Fruit fly (Drosophila melanogaster) whole organism, prepupa: ENCODE results near the gene Exo84.

ENCODE experiments used
- Blimp-1 ChIP-seq: fragments of 200-800 bp; sonication (Bioruptor generic); optimal IDR thresholded peaks from 3 replicates; lab custom pipeline; 2017; ENCODE audit warnings: missing biosample characterization, missing genetic modification characterization, mild to moderate bottlenecking, moderate library complexity, missing genetic modification reagents
- CG10631 ChIP-seq: fragments of 200-800 bp; sonication (Bioruptor generic); optimal IDR thresholded peaks from 2 replicates; lab custom pipeline; 2016; ENCODE audit warnings: missing biosample characterization, missing genetic modification characterization
- CG10669 ChIP-seq: fragments of 200-800 bp; sonication (Bioruptor generic); optimal IDR thresholded peaks from 3 replicates; lab custom pipeline; 2018; ENCODE audit warnings: missing biosample characterization, mild to moderate bottlenecking, missing genetic modification characterization, moderate library complexity
- CG11294 ChIP-seq: fragments of 200-800 bp; sonication (Bioruptor generic); IDR thresholded peaks from 2 replicates; pipeline ENCODE4 v1.3.6; 2022; ENCODE audit warnings: missing biosample characterization, missing genetic modification characterization
- CG11762 ChIP-seq: fragments of 200-800 bp; sonication (Bioruptor generic); optimal IDR thresholded peaks from 3 replicates; lab custom pipeline; 2016; ENCODE audit warnings: missing biosample characterization, missing genetic modification characterization; ENCODE audit not compliant: insufficient read depth
- CG15336 ChIP-seq: fragments of 200-800 bp; sonication (Bioruptor generic); IDR thresholded peaks from 2 replicates; pipeline ENCODE4 v1.3.6; 2022; ENCODE audit warnings: missing biosample characterization, missing genetic modification characterization
- CG1621 ChIP-seq: fragments of 200-800 bp; sonication (Bioruptor generic); optimal IDR thresholded peaks from 3 replicates; lab custom pipeline; 2018; ENCODE audit warnings: missing biosample characterization, mild to moderate bottlenecking, missing genetic modification characterization
- CG16779 ChIP-seq: fragments of 200-800 bp; sonication (Bioruptor generic); optimal IDR thresholded peaks from 3 replicates; lab custom pipeline; 2017; ENCODE audit warnings: missing biosample characterization, mild to moderate bottlenecking, missing genetic modification characterization
- CG3032 ChIP-seq: fragments of 200-800 bp; optimal IDR thresholded peaks from 2 replicates; lab custom pipeline; 2019; ENCODE audit warnings: missing biosample characterization, mild to moderate bottlenecking, missing genetic modification characterization, moderate library complexity
- CG31627 ChIP-seq: fragments of 200-800 bp; sonication (Bioruptor generic); optimal IDR thresholded peaks from 3 replicates; lab custom pipeline; 2016; ENCODE audit warnings: missing biosample characterization, missing genetic modification characterization
- CG3919 ChIP-seq: fragments of 200-800 bp; sonication (Bioruptor generic); optimal IDR thresholded peaks from 3 replicates; lab custom pipeline; 2016; ENCODE audit warnings: missing biosample characterization, missing genetic modification characterization
- CG4318 ChIP-seq: fragments of 200-800 bp; sonication (Bioruptor generic); optimal IDR thresholded peaks from 3 replicates; lab custom pipeline; 2017; ENCODE audit warnings: missing biosample characterization, mild to moderate bottlenecking, missing genetic modification characterization
- CG6163 ChIP-seq: fragments of 200-800 bp; sonication (Bioruptor generic); IDR thresholded peaks from 3 replicates; pipeline ENCODE4 v1.3.6; 2022; ENCODE audit warnings: missing biosample characterization, missing genetic modification characterization
- CG6276 ChIP-seq: fragments of 200-800 bp; sonication (Bioruptor generic); optimal IDR thresholded peaks from 2 replicates; lab custom pipeline; 2017; ENCODE audit warnings: missing biosample characterization, mild to moderate bottlenecking, missing genetic modification characterization
- CG6792 ChIP-seq: fragments of 200-800 bp; sonication (Bioruptor generic); optimal IDR thresholded peaks from 3 replicates; lab custom pipeline; 2016; ENCODE audit warnings: missing biosample characterization, missing genetic modification characterization
- CG6854 ChIP-seq: fragments of 200-800 bp; sonication (Bioruptor generic); optimal IDR thresholded peaks from 2 replicates; lab custom pipeline; 2017; ENCODE audit warnings: missing biosample characterization, mild to moderate bottlenecking, missing genetic modification characterization
- CG7368 ChIP-seq: fragments of 200-800 bp; sonication (Bioruptor generic); optimal IDR thresholded peaks from 3 replicates; lab custom pipeline; 2016; ENCODE audit warnings: missing biosample characterization, missing genetic modification characterization
- CG8119 ChIP-seq: fragments of 200-800 bp; sonication (Bioruptor generic); IDR thresholded peaks from 3 replicates; pipeline ENCODE4 v1.3.6; 2022; ENCODE audit warnings: missing biosample characterization, missing genetic modification characterization
- CG8632 ChIP-seq: fragments of 200-800 bp; sonication (Bioruptor generic); optimal IDR thresholded peaks from 3 replicates; lab custom pipeline; 2016; ENCODE audit warnings: missing biosample characterization, missing genetic modification characterization
- CG9139 ChIP-seq: fragments of 200-800 bp; sonication (Bioruptor generic); optimal IDR thresholded peaks from 3 replicates; lab custom pipeline; 2017; ENCODE audit warnings: missing biosample characterization, mild to moderate bottlenecking, missing genetic modification characterization
- Eip78C ChIP-seq: fragments of 200-800 bp; sonication (Bioruptor generic); peaks from one replicate; lab custom pipeline; 2016; ENCODE audit warnings: missing biosample characterization, missing genetic modification characterization
- Eip93F ChIP-seq: fragments of 200-800 bp; sonication (Bioruptor generic); optimal IDR thresholded peaks from 2 replicates; lab custom pipeline; 2016; ENCODE audit warnings: missing biosample characterization, mild to moderate bottlenecking, missing genetic modification characterization
- Ets96B ChIP-seq: fragments of 200-800 bp; optimal IDR thresholded peaks from 2 replicates; lab custom pipeline; 2019; ENCODE audit warnings: missing biosample characterization, mild to moderate bottlenecking, missing genetic modification characterization, moderate library complexity
- Gug ChIP-seq: fragments of 200-800 bp; sonication (Bioruptor generic); IDR thresholded peaks from 2 replicates; pipeline ENCODE4 v1.3.6; 2022; ENCODE audit warnings: missing biosample characterization, missing genetic modification characterization
- Hr39 ChIP-seq: fragments of 200-800 bp; sonication (Bioruptor generic); optimal IDR thresholded peaks from 2 replicates; lab custom pipeline; 2016; ENCODE audit warnings: missing biosample characterization, missing genetic modification characterization
- Hr4 ChIP-seq: fragments of 200-800 bp; sonication (Bioruptor generic); optimal IDR thresholded peaks from 3 replicates; lab custom pipeline; 2016; ENCODE audit warnings: missing biosample characterization, missing genetic modification characterization
- Lpt ChIP-seq: fragments of 200-800 bp; sonication (Bioruptor generic); optimal IDR thresholded peaks from 3 replicates; lab custom pipeline; 2016; ENCODE audit warnings: missing biosample characterization, missing genetic modification characterization
- Met ChIP-seq: fragments of 200-800 bp; sonication (Bioruptor generic); optimal IDR thresholded peaks from 3 replicates; lab custom pipeline; 2016; ENCODE audit warnings: missing biosample characterization, missing genetic modification characterization
- OdsH ChIP-seq: fragments of 200-800 bp; sonication (Bioruptor generic); optimal IDR thresholded peaks from 3 replicates; lab custom pipeline; 2016; ENCODE audit warnings: missing biosample characterization, missing genetic modification characterization
- Smox ChIP-seq: fragments of 200-800 bp; sonication (Bioruptor generic); optimal IDR thresholded peaks from 3 replicates; lab custom pipeline; 2016; ENCODE audit warnings: missing biosample characterization, missing genetic modification characterization
- Sox102F ChIP-seq: fragments of 200-800 bp; sonication (Bioruptor generic); optimal IDR thresholded peaks from 2 replicates; lab custom pipeline; 2016; ENCODE audit warnings: missing biosample characterization, mild to moderate bottlenecking, missing genetic modification characterization
- Sox14 ChIP-seq: fragments of 200-800 bp; sonication (Bioruptor generic); optimal IDR thresholded peaks from 3 replicates; lab custom pipeline; 2016; ENCODE audit warnings: missing biosample characterization, missing genetic modification characterization
- Sox15 ChIP-seq: fragments of 200-800 bp; sonication (Bioruptor generic); optimal IDR thresholded peaks from 3 replicates; lab custom pipeline; 2016; ENCODE audit warnings: missing biosample characterization, missing genetic modification characterization
- acj6 ChIP-seq: fragments of 200-800 bp; sonication (Bioruptor generic); optimal IDR thresholded peaks from 3 replicates; lab custom pipeline; 2016; ENCODE audit warnings: missing biosample characterization, missing genetic modification characterization
- cyc ChIP-seq: fragments of 200-800 bp; sonication (Bioruptor generic); optimal IDR thresholded peaks from 3 replicates; lab custom pipeline; 2016; ENCODE audit warnings: missing biosample characterization, missing genetic modification characterization
- dac ChIP-seq: fragments of 200-800 bp; sonication (Bioruptor generic); optimal IDR thresholded peaks from 2 replicates; lab custom pipeline; 2017; ENCODE audit warnings: missing biosample characterization, mild to moderate bottlenecking, missing genetic modification characterization
- dsx ChIP-seq: fragments of 200-800 bp; optimal IDR thresholded peaks from 3 replicates; lab custom pipeline; 2019; ENCODE audit warnings: missing biosample characterization, mild to moderate bottlenecking, missing genetic modification characterization, moderate library complexity; ENCODE audit not compliant: poor library complexity, severe bottlenecking
- eg ChIP-seq: fragments of 200-800 bp; sonication (Bioruptor generic); IDR thresholded peaks from 3 replicates; pipeline ENCODE4 v1.3.6; 2022; ENCODE audit warnings: missing biosample characterization, missing genetic modification characterization
- esn ChIP-seq: fragments of 200-800 bp; sonication (Bioruptor generic); optimal IDR thresholded peaks from 2 replicates; lab custom pipeline; 2016; ENCODE audit warnings: missing biosample characterization, mild to moderate bottlenecking, missing genetic modification characterization, moderate library complexity
- fd85E ChIP-seq: fragments of 200-800 bp; sonication (Bioruptor generic); optimal IDR thresholded peaks from 3 replicates; lab custom pipeline; 2016; ENCODE audit warnings: missing biosample characterization, missing genetic modification characterization
- fkh ChIP-seq: fragments of 200-800 bp; sonication (Bioruptor generic); optimal IDR thresholded peaks from 3 replicates; lab custom pipeline; 2017; ENCODE audit warnings: missing biosample characterization, mild to moderate bottlenecking, missing genetic modification characterization, moderate library complexity
- lz ChIP-seq: fragments of 200-800 bp; sonication (Bioruptor generic); optimal IDR thresholded peaks from 3 replicates; lab custom pipeline; 2016; ENCODE audit warnings: missing biosample characterization, missing genetic modification characterization
- pdm3 ChIP-seq: fragments of 200-800 bp; sonication (Bioruptor generic); optimal IDR thresholded peaks from 3 replicates; lab custom pipeline; 2016; ENCODE audit warnings: missing biosample characterization, missing genetic modification characterization
- spab ChIP-seq: fragments of 200-800 bp; sonication (Bioruptor generic); optimal IDR thresholded peaks from 2 replicates; lab custom pipeline; 2017; ENCODE audit warnings: missing biosample characterization, mild to moderate bottlenecking, missing genetic modification characterization, missing genetic modification reagents
- svp ChIP-seq: fragments of 200-800 bp; sonication (Bioruptor generic); peaks from one replicate; lab custom pipeline; 2016; ENCODE audit warnings: missing biosample characterization, missing genetic modification characterization
- topi ChIP-seq: fragments of 200-800 bp; sonication (Bioruptor generic); optimal IDR thresholded peaks from 3 replicates; lab custom pipeline; 2016; ENCODE audit warnings: missing biosample characterization, missing genetic modification characterization

Gene Exo84

dm6 chr3R:26008892-26009539, 43.0 kb downstream of the Exo84 start (continued):
- TF ChIP-seq CG6792 (GFP tag; lab: Kevin White, UChicago) (peak; percentile 97), svp (peak; percentile 99), CG15336 (peak; percentile 96), Hr4 (GFP tag; lab: Kevin White, UChicago) (peak; percentile 98), CG6854 (peak; percentile 82), spab (GFP tag; lab: Kevin White, UChicago) (peak; percentile 98), Smox (GFP tag; lab: Kevin White, UChicago) (peak; percentile 97), CG10669 (GFP tag; lab: Kevin White, UChicago) (peak; percentile 98), OdsH (GFP tag; lab: Kevin White, UChicago) (peak; percentile 97), Eip93F (GFP tag; lab: Kevin White, UChicago) (peak; percentile 96), CG31627 (GFP tag; lab: Kevin White, UChicago) (peak; percentile 98), CG10631 (GFP tag; lab: Kevin White, UChicago) (peak; percentile 97), Sox14 (peak; percentile 98), Eip78C (GFP tag; lab: Kevin White, UChicago) (peak; percentile 100)

- peak; percentile 74 for TF ChIP-seq spab (GFP tag; lab: Kevin White, UChicago)
- TF ChIP-seq cyc (GFP tag; lab: Kevin White, UChicago): peak; percentile 39
- peak; percentile 71 for TF ChIP-seq dsx (GFP tag; lab: Kevin White, UChicago)
- TF ChIP-seq pdm3: peak; percentile 42
- peak; percentile 45 for TF ChIP-seq CG16779
- TF ChIP-seq CG8119 (GFP tag; lab: Robert Waterston, UW): peak; percentile 69
- peak; percentile 43 for TF ChIP-seq Smox (GFP tag; lab: Kevin White, UChicago)
- TF ChIP-seq CG11762 (GFP tag; lab: Kevin White, UChicago): no peak
- peak; percentile 88 for TF ChIP-seq CG9139
- TF ChIP-seq Gug (GFP tag; lab: Robert Waterston, UW): peak; percentile 44
- peak; percentile 58 for TF ChIP-seq Sox102F (GFP tag; lab: Kevin White, UChicago)
- TF ChIP-seq Eip93F (GFP tag; lab: Kevin White, UChicago): no peak
- TF ChIP-seq CG31627 (GFP tag; lab: Kevin White, UChicago): peak; percentile 46
- no peak for TF ChIP-seq CG4318 (GFP tag; lab: Kevin White, UChicago)
- TF ChIP-seq CG11294 (GFP tag; lab: Robert Waterston, UW): no peak
- TF ChIP-seq fd85E: peak; percentile 9
- TF ChIP-seq OdsH (GFP tag; lab: Kevin White, UChicago): no peak
- TF ChIP-seq Ets96B (tag; lab: Kevin White, UChicago): peak; percentile 41
- TF ChIP-seq Hr39: peak; percentile 27
- TF ChIP-seq CG7368 (GFP tag; lab: Kevin White, UChicago): no peak
- TF ChIP-seq CG6854: peak; percentile 89
- TF ChIP-seq CG1621 (tag; lab: Kevin White, UChicago): peak; percentile 71
- peak; percentile 51 for TF ChIP-seq topi (GFP tag; lab: Kevin White, UChicago)
- TF ChIP-seq dac (GFP tag; lab: Kevin White, UChicago): no peak
- peak; percentile 55 for TF ChIP-seq CG8632
- TF ChIP-seq CG3919 (GFP tag; lab: Kevin White, UChicago): peak; percentile 28
- TF ChIP-seq esn (GFP tag; lab: Kevin White, UChicago): peak; percentile 40
- TF ChIP-seq CG6276: peak; percentile 51
- peak; percentile 71 for TF ChIP-seq CG10669 (GFP tag; lab: Kevin White, UChicago)
- peak; percentile 8 for TF ChIP-seq fkh (GFP tag; lab: Kevin White, UChicago)
- TF ChIP-seq CG10631 (GFP tag; lab: Kevin White, UChicago): peak; percentile 17
- peak; percentile 86 for TF ChIP-seq CG6163 (GFP tag; lab: Robert Waterston, UW)
- peak; percentile 14 for TF ChIP-seq CG3032
- TF ChIP-seq Met: peak; percentile 91
- TF ChIP-seq CG6792 (GFP tag; lab: Kevin White, UChicago): peak; percentile 29
- peak; percentile 50 for TF ChIP-seq Lpt (GFP tag; lab: Kevin White, UChicago)
- TF ChIP-seq eg: peak; percentile 80
- no peak for TF ChIP-seq Sox15 (GFP tag; lab: Kevin White, UChicago)
- peak; percentile 23 for TF ChIP-seq acj6 (GFP tag; lab: Kevin White, UChicago)
- peak; percentile 1 for TF ChIP-seq Blimp-1 (GFP tag; lab: Kevin White, UChicago)
- no peak for TF ChIP-seq lz (GFP tag; lab: Kevin White, UChicago)
Observed at dm6 chr3R:26007964-26008868, 43.8 kb downstream of the Exo84 start.
